Fruit fly (Drosophila melanogaster) whole organism, adult: ENCODE measurements around the gene CG8065.

ENCODE experiments used
- CG33017 ChIP-seq: fragments of 200-800 bp; sonication (Bioruptor generic); optimal IDR thresholded peaks from 2 replicates; lab custom pipeline; 2018; ENCODE audit warnings: missing biosample characterization, mild to moderate bottlenecking, missing genetic modification characterization, moderate library complexity
- CG7045 ChIP-seq: fragments of 200-800 bp; sonication (Bioruptor generic); optimal IDR thresholded peaks from 2 replicates; lab custom pipeline; 2017; ENCODE audit warnings: missing biosample characterization, mild to moderate bottlenecking, missing genetic modification characterization
- Hr96 ChIP-seq: fragments of 200-800 bp; sonication (Bioruptor generic); optimal IDR thresholded peaks from 2 replicates; lab custom pipeline; 2016; ENCODE audit warnings: missing biosample characterization, missing genetic modification characterization
- Mnt ChIP-seq: fragments of 200-800 bp; sonication (Bioruptor generic); optimal IDR thresholded peaks from 2 replicates; lab custom pipeline; 2016; ENCODE audit warnings: missing biosample characterization, mild to moderate bottlenecking, missing genetic modification characterization
- pad ChIP-seq: fragments of 200-800 bp; sonication (Bioruptor generic); optimal IDR thresholded peaks from 3 replicates; lab custom pipeline; 2017; ENCODE audit warnings: missing biosample characterization, missing genetic modification characterization, mild to moderate bottlenecking, moderate library complexity, missing genetic modification reagents
- toe ChIP-seq: fragments of 200-800 bp; sonication (Bioruptor generic); optimal IDR thresholded peaks from 2 replicates; lab custom pipeline; 2016; ENCODE audit warnings: missing biosample characterization, missing genetic modification characterization

DNA sequence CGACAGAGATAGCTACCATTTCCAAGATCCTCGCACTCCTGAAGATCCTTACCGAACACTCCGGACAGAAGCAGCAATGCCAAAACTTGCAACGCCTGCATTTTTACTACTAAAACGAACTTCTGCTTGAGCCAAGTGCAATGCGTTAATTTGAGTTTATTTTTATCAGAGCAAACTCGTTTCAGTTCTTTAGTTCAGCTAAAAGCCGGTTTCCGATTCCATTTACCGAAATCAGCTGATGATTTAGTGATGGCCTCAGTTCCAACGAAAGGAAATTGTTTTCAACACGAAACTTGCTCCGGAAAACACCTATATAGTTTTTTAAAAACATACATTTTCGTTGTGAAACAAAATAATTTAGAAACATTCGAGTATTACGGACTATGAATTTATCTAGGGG, 4.6 kb downstream of the CG8065 start, which contains the start of gene CG32055:
- TF ChIP-seq Hr96 (GFP tag; lab: Kevin White, UChicago) (no peak), Mnt (GFP tag; lab: Kevin White, UChicago) (no peak), CG7045 (GFP tag; lab: Kevin White, UChicago) (no peak), pad (GFP tag; lab: Kevin White, UChicago) (no peak), CG33017 (tag; lab: Kevin White, UChicago) (no peak), toe (GFP tag; lab: Kevin White, UChicago) (no peak)
